Worm (Caenorhabditis elegans) whole organism, young adult: ENCODE results near the gene ife-2.

Source experiments
- F39B2.1 ChIP-seq: fragments of 200-800 bp; sonication (Bioruptor generic); IDR thresholded peaks from 2 replicates; pipeline ENCODE4 v1.3.6; 2022; ENCODE audit warnings: missing genetic modification reagents, missing genetic modification characterization, missing compliant biosample characterization
- akir-1 ChIP-seq: fragments of 200-800 bp; sonication (Bioruptor generic); optimal IDR thresholded peaks from 2 replicates; lab custom pipeline; 2018; ENCODE audit warnings: mild to moderate bottlenecking, missing genetic modification characterization, moderate library complexity, missing compliant biosample characterization
- egrh-3 ChIP-seq: fragments of 200-800 bp; sonication (Bioruptor generic); IDR thresholded peaks from 2 replicates; pipeline ENCODE4 v1.3.6; 2022; ENCODE audit warnings: missing genetic modification reagents, missing genetic modification characterization, missing compliant biosample characterization
- unc-62 ChIP-seq: fragments of 150-350 bp; optimal IDR thresholded peaks from 2 replicates; lab custom pipeline; 2014; ENCODE audit warnings: missing biosample characterization, missing genetic modification reagents, missing genetic modification characterization

ce11 chrX:421785-422657 lies 39.5 kb upstream of the ife-2 start:
- TF ChIP-seq unc-62 (GFP tag; lab: Kevin White, UChicago), result no peak
- TF ChIP-seq F39B2.1 (GFP tag; lab: Robert Waterston, UW), result no peak
- TF ChIP-seq akir-1 (GFP tag; lab: Kevin White, UChicago), result no peak
- TF ChIP-seq egrh-3 (GFP tag; lab: Robert Waterston, UW), result peak; percentile 76; the same call in 1 of the 2 replicates
